Worm (Caenorhabditis elegans): ENCODE data around the gene ZK1321.4.

Gene ZK1321.4

DNA sequence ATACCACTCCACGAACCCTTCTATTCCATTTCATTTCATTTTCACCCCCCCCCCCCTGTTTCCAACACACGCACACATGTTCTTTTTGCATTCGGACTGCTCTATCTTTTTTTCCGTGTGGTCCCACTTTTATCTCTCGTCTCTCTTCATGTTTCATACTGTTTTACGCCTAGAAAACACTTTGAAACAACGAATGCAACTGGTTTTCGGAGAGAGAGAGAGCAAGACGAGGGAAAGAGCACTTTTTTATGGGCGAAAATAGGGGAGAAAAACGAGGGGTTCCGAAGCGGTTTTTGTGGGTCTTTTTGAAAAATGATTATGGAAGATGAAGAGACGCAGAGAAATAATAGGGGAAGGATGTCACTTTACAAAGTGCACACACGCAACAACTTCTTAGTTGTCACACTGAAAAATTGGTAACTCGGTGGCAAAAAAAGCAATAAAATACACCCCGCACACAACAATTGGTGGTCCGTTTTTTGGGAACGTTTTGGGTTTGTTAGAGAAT is 46.5 kb downstream of the ZK1321.4 start:
- TF ChIP-seq lin-15B (tag; optimal IDR thresholded peaks at IDR 0.05) = peak; percentile 1
- TF ChIP-seq nhr-237 (tag; optimal IDR thresholded peaks at IDR 0.05) = no peak
- peak; percentile 46 for TF ChIP-seq egl-5 (tag; optimal IDR thresholded peaks at IDR 0.05)
- TF ChIP-seq nfya-1 (tag; optimal IDR thresholded peaks at IDR 0.05; ENCODE audit: insufficient read depth) = peak; percentile 56
- TF ChIP-seq lin-39 (tag; optimal IDR thresholded peaks at IDR 0.05) = peak; percentile 41

DNA sequence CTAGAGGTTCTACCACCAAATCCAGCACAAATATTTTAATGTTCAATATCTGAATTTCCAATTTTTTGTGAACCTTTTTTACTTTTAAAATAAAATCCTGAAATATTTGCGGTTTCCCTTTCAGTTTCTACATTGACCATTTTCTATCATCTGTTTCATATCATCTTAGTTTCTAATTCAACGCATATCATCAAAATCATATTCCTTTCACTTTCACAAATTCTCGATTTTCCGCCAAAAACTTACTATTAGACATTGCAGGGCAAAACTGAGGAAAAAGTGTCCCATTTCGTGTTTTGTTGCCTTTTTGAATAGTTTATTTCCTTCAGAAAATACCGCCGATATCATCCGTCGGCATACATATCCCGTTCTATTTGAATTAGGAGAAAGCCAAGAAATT is 48.7 kb downstream of the ZK1321.4 start:
- no peak for TF ChIP-seq ceh-82 (tag; optimal IDR thresholded peaks at IDR 0.05)
- peak; percentile 91 for TF ChIP-seq nhr-76 (tag; optimal IDR thresholded peaks at IDR 0.05)

DNA sequence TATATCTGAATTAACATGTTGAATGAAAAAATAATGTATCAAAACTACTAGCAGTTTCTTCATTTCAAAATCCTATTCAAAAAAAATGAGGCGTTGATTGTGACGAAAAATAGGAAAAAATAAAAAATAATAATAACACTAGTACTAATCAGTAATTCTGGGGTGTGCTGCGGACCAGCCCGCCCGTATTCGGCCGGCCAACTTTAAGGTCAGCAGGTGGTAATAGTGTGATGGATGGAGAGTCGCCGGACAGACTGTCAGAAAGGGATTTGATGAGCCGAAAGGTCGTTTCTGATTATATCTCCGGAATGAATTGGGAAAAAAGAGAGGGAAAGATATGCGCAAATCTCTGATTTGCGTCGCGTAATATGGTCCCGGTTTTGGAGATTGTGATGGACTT is 49.3 kb downstream of the ZK1321.4 start, which contains the start of gene cutl-2:
Gene cutl-2, minus strand, starts transcription at position 210 of the 400 bp plus-strand sequence.
- TF ChIP-seq pqm-1 (tag; optimal IDR thresholded peaks at IDR 0.05) (no peak), nhr-25 (tag; optimal IDR thresholded peaks at IDR 0.05) (no peak), ztf-4 (tag; optimal IDR thresholded peaks at IDR 0.05) (no peak), skn-1 (tag; optimal IDR thresholded peaks at IDR 0.05) (no peak), nhr-28 (tag; optimal IDR thresholded peaks at IDR 0.05) (no peak), nhr-12 (tag; optimal IDR thresholded peaks at IDR 0.05) (no peak)

All from whole organism, L3 larva.